Worm (Caenorhabditis elegans): ENCODE measurements around the gene afmd-2.

DNA sequence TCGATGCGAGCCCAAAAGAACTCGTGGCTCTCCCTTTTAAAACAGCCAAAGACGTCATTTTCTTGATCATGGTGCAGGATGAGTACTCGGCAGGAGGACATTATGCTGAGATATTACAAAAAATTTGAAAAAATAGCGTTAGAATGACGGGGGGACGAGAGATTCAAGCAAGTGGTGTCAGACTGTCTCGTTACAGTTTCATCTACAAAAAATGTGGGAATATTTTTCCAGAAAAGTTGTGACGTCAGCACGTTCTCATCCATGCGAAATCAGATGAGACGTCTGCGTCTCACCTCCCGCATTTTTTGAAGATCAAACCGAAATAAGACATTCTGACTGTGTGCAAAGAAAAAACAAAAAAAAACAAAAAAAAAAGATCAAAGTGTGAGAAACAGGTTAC is 31.1 kb downstream of the afmd-2 start, which contains the start of gene rsd-2:
- no peak for TF ChIP-seq elt-3 (tag; optimal IDR thresholded peaks at IDR 0.05)
- TF ChIP-seq nhr-6 (tag; optimal IDR thresholded peaks at IDR 0.05), result no peak
- TF ChIP-seq R02D3.7 (tag; optimal IDR thresholded peaks at IDR 0.05), result no peak
